Worm (Caenorhabditis elegans) whole organism, early embryonic: Measurements from ENCODE around the gene fbxc-7.

Source experiments
- ama-1 ChIP-seq: fragments of 150-350 bp; optimal IDR thresholded peaks from 2 replicates; lab custom pipeline; 2014
- ceh-13 ChIP-seq: fragments of 200-800 bp; sonication (Bioruptor generic); optimal IDR thresholded peaks from 2 replicates; lab custom pipeline; 2018; ENCODE audit warnings: mild to moderate bottlenecking, missing genetic modification characterization, missing compliant biosample characterization
- ceh-36 ChIP-seq: sonication (generic microtip); optimal IDR thresholded peaks from 2 replicates; lab custom pipeline; 2016; ENCODE audit warnings: missing genetic modification characterization, inconsistent platforms, missing compliant biosample characterization
- ets-7 ChIP-seq: sonication (generic microtip); optimal IDR thresholded peaks from 2 replicates; lab custom pipeline; 2016; ENCODE audit warnings: missing genotype, missing genetic modification characterization, missing compliant biosample characterization
- tra-4 ChIP-seq: sonication (generic microtip); optimal IDR thresholded peaks from 2 replicates; lab custom pipeline; 2017; ENCODE audit warnings: missing genetic modification characterization, missing compliant biosample characterization

- TF ChIP-seq ceh-13 (GFP tag; lab: Kevin White, UChicago) (no peak), ama-1 (lab: Kevin White, UChicago) (no peak), ets-7 (tag; lab: Kevin White, UChicago) (no peak), ceh-36 (no peak), tra-4 (tag; lab: Kevin White, UChicago) (no peak)
These were observed 44.8 kb downstream of the fbxc-7 start, which contains the start of gene fbxb-29 for ce11 chrII:999493-999892.
